Fruit fly (Drosophila melanogaster): ENCODE measurements around the gene scpr-B.

DNA sequence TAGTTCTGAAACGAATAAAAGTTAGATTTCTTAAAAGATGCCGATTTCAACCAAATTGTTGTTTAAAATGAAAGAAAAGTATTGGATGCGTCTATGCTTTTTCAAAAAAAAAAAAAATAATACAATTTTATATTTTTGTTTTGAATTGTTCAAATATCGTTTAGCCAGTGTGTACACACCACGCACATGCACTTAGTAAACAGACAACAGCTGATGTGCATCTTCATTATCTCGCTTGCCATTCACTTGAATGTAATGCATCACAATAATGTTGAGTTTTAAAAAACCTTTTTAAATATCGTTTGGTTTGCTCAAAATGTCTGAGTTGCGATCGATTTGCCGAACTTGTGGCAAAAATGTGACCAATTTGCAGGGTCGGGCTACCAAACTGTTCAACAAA, 4.8 kb downstream of the scpr-B start, which contains the start of gene CG31441:
- TF ChIP-seq CG8478 (optimal IDR thresholded peaks at IDR 0.05) = no peak
- TF ChIP-seq CTCF (optimal IDR thresholded peaks at IDR 0.05) = no peak
